Worm (Caenorhabditis elegans): ENCODE measurements around the gene ZK632.10.

ce11 chrIII:9782011-9782436 is 45.5 kb downstream of the ZK632.10 start, which contains the start of gene vha-2:
- no peak for TF ChIP-seq ztf-11 (tag; optimal IDR thresholded peaks at IDR 0.05)
- no peak for TF ChIP-seq snpc-4 (tag; optimal IDR thresholded peaks at IDR 0.05)
- no peak for TF ChIP-seq unc-39 (tag; optimal IDR thresholded peaks at IDR 0.05)

Measured in whole organism, mixed stage, embryonic.